Worm (Caenorhabditis elegans) whole organism, young adult: Measurements from ENCODE around the gene srh-308.
A peak's percentile ranks its signal among the peaks of the same experiment; 100 is the strongest.

Experiments
- B0035.1 ChIP-seq: sonication (generic microtip); optimal IDR thresholded peaks from 2 replicates; lab custom pipeline; 2016; ENCODE audit warnings: missing genetic modification characterization, mild to moderate bottlenecking, missing compliant biosample characterization, missing genotype, missing genetic modification reagents
- D2030.7 ChIP-seq: fragments of 200-800 bp; sonication (Bioruptor generic); IDR thresholded peaks from 2 replicates; pipeline ENCODE4 v1.3.6; 2022; ENCODE audit warnings: missing genetic modification reagents, missing genetic modification characterization, missing compliant biosample characterization
- F33H1.4 ChIP-seq: fragments of 200-800 bp; sonication (Bioruptor generic); IDR thresholded peaks from 2 replicates; pipeline ENCODE4 v1.3.6; 2022; ENCODE audit warnings: missing genetic modification reagents, missing genetic modification characterization, missing compliant biosample characterization
- F37B4.10 ChIP-seq: fragments of 200-800 bp; sonication (Bioruptor generic); IDR thresholded peaks from 2 replicates; pipeline ENCODE4 v1.3.6; 2022; ENCODE audit warnings: missing genetic modification characterization, missing compliant biosample characterization
- K11D2.4 ChIP-seq: fragments of 200-800 bp; sonication (Bioruptor generic); IDR thresholded peaks from 2 replicates; pipeline ENCODE4 v1.3.6; 2022; ENCODE audit warnings: missing genetic modification reagents, missing genetic modification characterization, missing compliant biosample characterization
- K12H6.12 ChIP-seq: fragments of 200-800 bp; sonication (Bioruptor generic); optimal IDR thresholded peaks from 2 replicates; lab custom pipeline; 2018; ENCODE audit warnings: mild to moderate bottlenecking, missing genetic modification characterization, missing compliant biosample characterization
- Y53F4B.3 ChIP-seq: fragments of 200-800 bp; sonication (Bioruptor generic); IDR thresholded peaks from 2 replicates; pipeline ENCODE4 v1.3.6; 2022; ENCODE audit warnings: missing genetic modification reagents, missing genetic modification characterization, missing compliant biosample characterization
- Y53G8AR.9 ChIP-seq: fragments of 200-800 bp; sonication (Bioruptor generic); conservative IDR thresholded peaks from 2 replicates; pipeline ENCODE4 v1.3.6; 2022; ENCODE audit warnings: missing genetic modification reagents, missing genetic modification characterization, missing compliant biosample characterization
- Y67H2A.10 ChIP-seq: fragments of 200-800 bp; sonication (Bioruptor generic); conservative IDR thresholded peaks from 2 replicates; pipeline ENCODE4 v1.3.6; 2022; ENCODE audit warnings: missing genetic modification reagents, missing genetic modification characterization, missing compliant biosample characterization
- ama-1 ChIP-seq, 3 experiments: fragments of 150-350 bp in 1 of 3; sonication (generic microtip) in 2 of 3; optimal IDR thresholded peaks; 2 replicates each; lab custom pipeline; 2014 to 2018; ENCODE audit warnings: missing biosample characterization in 2 of 3, missing genetic modification characterization in 2 of 3, missing genetic modification reagents in 2 of 3
- atf-7 ChIP-seq: sonication (generic microtip); optimal IDR thresholded peaks from 2 replicates; lab custom pipeline; 2017; ENCODE audit warnings: mild to moderate bottlenecking, missing genetic modification characterization, missing compliant biosample characterization
- attf-3 ChIP-seq: fragments of 200-800 bp; sonication (Bioruptor generic); conservative IDR thresholded peaks from 2 replicates; pipeline ENCODE4 v1.3.6; 2022; ENCODE audit warnings: missing genetic modification reagents, missing genetic modification characterization, missing compliant biosample characterization
- attf-5 ChIP-seq: fragments of 200-800 bp; sonication (Bioruptor generic); optimal IDR thresholded peaks from 2 replicates; lab custom pipeline; 2018; ENCODE audit warnings: mild to moderate bottlenecking, missing genetic modification characterization, missing compliant biosample characterization
- bed-1 ChIP-seq: fragments of 200-800 bp; sonication (Bioruptor generic); IDR thresholded peaks from 2 replicates; pipeline ENCODE4 v1.3.6; 2022; ENCODE audit warnings: missing genetic modification reagents, missing genetic modification characterization, missing compliant biosample characterization
- ceh-79 ChIP-seq: sonication (generic microtip); optimal IDR thresholded peaks from 2 replicates; lab custom pipeline; 2017; ENCODE audit warnings: mild to moderate bottlenecking, missing genetic modification characterization, missing compliant biosample characterization
- ceh-91 ChIP-seq: fragments of 200-800 bp; sonication (Bioruptor generic); IDR thresholded peaks from 2 replicates; pipeline ENCODE4 v1.3.6; 2022; ENCODE audit warnings: missing genetic modification reagents, missing genetic modification characterization, missing compliant biosample characterization
- dox-1 ChIP-seq: fragments of 200-800 bp; sonication (Bioruptor generic); IDR thresholded peaks from 2 replicates; pipeline ENCODE4 v1.3.6; 2022; ENCODE audit warnings: missing genetic modification reagents, missing genetic modification characterization, missing compliant biosample characterization
- efl-1 ChIP-seq: fragments of 150-350 bp; optimal IDR thresholded peaks from 2 replicates; lab custom pipeline; 2014; ENCODE audit warnings: missing biosample characterization, missing genetic modification reagents, missing genetic modification characterization
- egl-44 ChIP-seq: fragments of 200-800 bp; sonication (Bioruptor generic); IDR thresholded peaks from 2 replicates; pipeline ENCODE4 v1.3.6; 2022; ENCODE audit warnings: missing genetic modification reagents, missing genetic modification characterization, missing compliant biosample characterization
- ekl-4 ChIP-seq: fragments of 200-800 bp; sonication (Bioruptor generic); IDR thresholded peaks from 2 replicates; pipeline ENCODE4 v1.3.6; 2022; ENCODE audit warnings: missing genetic modification reagents, missing genetic modification characterization, missing compliant biosample characterization
- gei-17 ChIP-seq: fragments of 200-800 bp; sonication (Bioruptor generic); optimal IDR thresholded peaks from 2 replicates; lab custom pipeline; 2018; ENCODE audit warnings: mild to moderate bottlenecking, missing genetic modification characterization, missing compliant biosample characterization
- hmg-20 ChIP-seq: fragments of 200-800 bp; sonication (Bioruptor generic); IDR thresholded peaks from 2 replicates; pipeline ENCODE4 v1.3.6; 2022; ENCODE audit warnings: missing genetic modification reagents, missing genetic modification characterization, missing compliant biosample characterization
- hsf-1 ChIP-seq: fragments of 200-800 bp; sonication (Bioruptor generic); IDR thresholded peaks from 2 replicates; pipeline ENCODE4 v1.3.6; 2022; ENCODE audit warnings: missing genetic modification reagents, missing genetic modification characterization, missing compliant biosample characterization
- let-607 ChIP-seq, 2 experiments: fragments of 200-800 bp in 1 of 2; sonication (Bioruptor generic) in 1 of 2; sonication (generic microtip) in 1 of 2; optimal IDR thresholded peaks; 2 replicates each; lab custom pipeline; 2016 to 2018; ENCODE audit warnings: mild to moderate bottlenecking in 2 of 2, missing compliant biosample characterization in 2 of 2, missing genetic modification characterization in 2 of 2, moderate library complexity in 2 of 2, missing genotype in 1 of 2
- lin-26 ChIP-seq: fragments of 200-800 bp; sonication (Bioruptor generic); IDR thresholded peaks from 2 replicates; pipeline ENCODE4 v1.3.6; 2022; ENCODE audit warnings: missing genetic modification reagents, missing genetic modification characterization, missing compliant biosample characterization
- lin-40 ChIP-seq: sonication (generic microtip); optimal IDR thresholded peaks from 2 replicates; lab custom pipeline; 2016; ENCODE audit warnings: missing genetic modification characterization, mild to moderate bottlenecking, missing compliant biosample characterization, missing genotype, missing genetic modification reagents
- lsl-1 ChIP-seq: fragments of 200-800 bp; sonication (Bioruptor generic); optimal IDR thresholded peaks from 2 replicates; lab custom pipeline; 2018; ENCODE audit warnings: mild to moderate bottlenecking, missing genetic modification characterization, moderate library complexity, missing compliant biosample characterization
- lsy-27 ChIP-seq: sonication (generic microtip); optimal IDR thresholded peaks from 2 replicates; lab custom pipeline; 2017; ENCODE audit warnings: missing genetic modification characterization, mild to moderate bottlenecking, missing compliant biosample characterization, antibody characterized with exemption, missing genotype, borderline replicate concordance; ENCODE audit not compliant: insufficient read depth
- madf-10 ChIP-seq: sonication (generic microtip); optimal IDR thresholded peaks from 2 replicates; lab custom pipeline; 2016; ENCODE audit warnings: mild to moderate bottlenecking, missing genetic modification characterization, missing compliant biosample characterization
- madf-3 ChIP-seq: fragments of 200-800 bp; sonication (Bioruptor generic); IDR thresholded peaks from 2 replicates; pipeline ENCODE4 v1.3.6; 2022; ENCODE audit warnings: missing genetic modification reagents, missing genetic modification characterization, missing compliant biosample characterization
- madf-6 ChIP-seq: fragments of 200-800 bp; sonication (Bioruptor generic); IDR thresholded peaks from 2 replicates; pipeline ENCODE4 v1.3.6; 2022; ENCODE audit warnings: missing genetic modification reagents, missing genetic modification characterization, missing compliant biosample characterization
- madf-8 ChIP-seq: fragments of 200-800 bp; sonication (Bioruptor generic); conservative IDR thresholded peaks from 2 replicates; pipeline ENCODE4 v1.3.6; 2022; ENCODE audit warnings: missing genetic modification reagents, missing genetic modification characterization, missing compliant biosample characterization
- nhr-80 ChIP-seq: sonication (generic microtip); optimal IDR thresholded peaks from 2 replicates; lab custom pipeline; 2016; ENCODE audit warnings: missing genetic modification characterization, missing compliant biosample characterization
- rpc-1 ChIP-seq, 2 experiments: fragments of 150-350 bp in 1 of 2; sonication (generic microtip) in 1 of 2; optimal IDR thresholded peaks; 2 replicates each; lab custom pipeline; 2014 to 2018; ENCODE audit warnings: missing biosample characterization in 1 of 2, missing genetic modification characterization in 1 of 2, missing genetic modification reagents in 1 of 2, missing genotype in 1 of 2
- snpc-1.1 ChIP-seq: sonication (generic microtip); optimal IDR thresholded peaks from 2 replicates; lab custom pipeline; 2017; ENCODE audit warnings: missing genetic modification characterization, mild to moderate bottlenecking, missing compliant biosample characterization, antibody characterized with exemption, moderate library complexity, missing genotype, missing genetic modification reagents; ENCODE audit not compliant: insufficient read depth
- snpc-1.3 ChIP-seq: sonication (generic microtip); optimal IDR thresholded peaks from 2 replicates; lab custom pipeline; 2017; ENCODE audit warnings: missing genetic modification characterization, mild to moderate bottlenecking, missing compliant biosample characterization, antibody characterized with exemption, moderate library complexity, missing genotype, missing genetic modification reagents; ENCODE audit not compliant: insufficient read depth
- snpc-3.4 ChIP-seq: sonication (generic microtip); optimal IDR thresholded peaks from 2 replicates; lab custom pipeline; 2017; ENCODE audit warnings: missing genetic modification characterization, mild to moderate bottlenecking, missing compliant biosample characterization, antibody characterized with exemption, moderate library complexity, missing genotype, missing genetic modification reagents
- snpc-4 ChIP-seq, 5 experiments: fragments of 150-350 bp in 1 of 5; sonication (generic microtip) in 4 of 5; optimal IDR thresholded peaks; 2 replicates each; lab custom pipeline; 2014 to 2018; ENCODE audit warnings: missing genetic modification characterization in 5 of 5, missing biosample characterization in 3 of 5, antibody characterized with exemption in 2 of 5, mild to moderate bottlenecking in 2 of 5, missing compliant biosample characterization in 2 of 5, missing genotype in 2 of 5, moderate library complexity in 2 of 5, missing genetic modification reagents in 1 of 5
- sptf-2 ChIP-seq: fragments of 200-800 bp; sonication (Bioruptor generic); optimal IDR thresholded peaks from 2 replicates; lab custom pipeline; 2018; ENCODE audit warnings: mild to moderate bottlenecking, missing genetic modification characterization, missing compliant biosample characterization
- tbp1 ChIP-seq: fragments of 200-800 bp; sonication (Bioruptor generic); optimal IDR thresholded peaks from 2 replicates; lab custom pipeline; 2018; ENCODE audit warnings: mild to moderate bottlenecking, missing genetic modification characterization, missing compliant biosample characterization
- tlf-1 ChIP-seq: fragments of 200-800 bp; sonication (Bioruptor generic); optimal IDR thresholded peaks from 2 replicates; lab custom pipeline; 2018; ENCODE audit warnings: mild to moderate bottlenecking, missing genetic modification characterization, missing compliant biosample characterization

srh-308 gene

DNA sequence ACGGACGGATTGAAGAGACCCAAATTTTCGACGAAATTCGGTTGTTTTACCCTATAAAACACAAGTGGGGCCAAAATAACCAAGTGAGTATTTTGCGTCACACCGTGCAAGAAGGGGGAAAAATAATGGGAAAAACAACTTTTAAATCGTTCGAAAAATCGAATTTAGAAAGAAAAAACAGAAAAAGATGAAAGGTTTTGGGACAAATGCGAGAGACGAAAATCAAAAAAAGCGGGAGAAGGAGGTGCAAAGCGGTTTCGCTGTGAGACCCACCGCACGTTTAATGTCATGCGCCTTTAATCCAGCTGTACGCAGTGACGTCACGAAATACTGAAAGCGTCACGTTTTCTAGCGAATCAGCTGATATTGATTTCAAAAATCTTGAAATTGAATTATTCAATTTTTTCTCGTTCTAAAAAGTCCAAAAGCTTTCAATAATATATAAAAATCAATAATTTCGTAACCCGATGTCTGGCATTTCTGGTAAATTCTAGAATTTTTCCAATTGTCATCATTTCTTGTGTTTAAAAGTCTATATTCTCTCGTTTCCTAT lies 5.3 kb downstream of the srh-308 start, which contains the start of the genes ddx-17 and aip-1 (continued):
- TF ChIP-seq let-607 (tag; optimal IDR thresholded peaks at IDR 0.05; lab: Kevin White, UChicago) (peak in 1 of 2 experiments; percentile 21), snpc-1.3 (tag; lab: Kevin White, UChicago) (no peak), ama-1 (optimal IDR thresholded peaks at IDR 0.05; lab: Kevin White, UChicago) (no peak), ama-1 (GFP tag; optimal IDR thresholded peaks at IDR 0.05; lab: Kevin White, UChicago) (no peak), Y53F4B.3 (GFP tag; lab: Robert Waterston, UW) (no peak), bed-1 (no peak), madf-6 (peak; percentile 76), F37B4.10 (GFP tag; lab: Robert Waterston, UW) (no peak), snpc-3.4 (tag; lab: Kevin White, UChicago) (peak; percentile 66), Y67H2A.10 (peak; percentile 72; the same call in 1 of the 2 replicates), lsl-1 (GFP tag; lab: Kevin White, UChicago) (peak; percentile 72), ekl-4 (GFP tag; lab: Robert Waterston, UW) (peak; percentile 76), snpc-1.1 (tag; lab: Kevin White, UChicago) (peak; percentile 16), attf-5 (GFP tag; lab: Kevin White, UChicago) (peak; percentile 83), lin-40 (tag; lab: Kevin White, UChicago) (peak; percentile 71), rpc-1 (optimal IDR thresholded peaks at IDR 0.05; lab: Kevin White, UChicago) (peak; percentile 29), rpc-1 (tag; optimal IDR thresholded peaks at IDR 0.05; lab: Kevin White, UChicago) (no peak), egl-44 (GFP tag; lab: Robert Waterston, UW) (0 out of 2 replicates have a peak, but pooled peaks have one; percentile 16), snpc-4 (GFP tag; optimal IDR thresholded peaks at IDR 0.05; lab: Kevin White, UChicago) (no peak), snpc-4 (tag; optimal IDR thresholded peaks at IDR 0.05; lab: Kevin White, UChicago) (peak; percentile 2 to 71 (median 41)), attf-3 (GFP tag; lab: Robert Waterston, UW) (0 out of 2 replicates have a peak, but pooled peaks have one; percentile 12), hsf-1 (GFP tag; lab: Robert Waterston, UW) (peak; percentile 81), tlf-1 (GFP tag; lab: Kevin White, UChicago) (peak; percentile 52), tbp1 (peak; percentile 55), K11D2.4 (GFP tag; lab: Robert Waterston, UW) (0 out of 2 replicates have a peak, but pooled peaks have one; percentile 19), atf-7 (tag; lab: Kevin White, UChicago) (peak; percentile 92), hmg-20 (no peak), ceh-91 (GFP tag; lab: Robert Waterston, UW) (peak; percentile 41; the same call in 1 of the 2 replicates), K12H6.12 (tag; lab: Kevin White, UChicago) (peak; percentile 37), B0035.1 (tag; lab: Kevin White, UChicago) (no peak), lsy-27 (tag; lab: Kevin White, UChicago) (no peak), Y53G8AR.9 (GFP tag; lab: Robert Waterston, UW) (0 out of 2 replicates have a peak, but pooled peaks have one; percentile 45), madf-10 (peak; percentile 30), sptf-2 (GFP tag; lab: Kevin White, UChicago) (no peak), efl-1 (GFP tag; lab: Kevin White, UChicago) (peak; percentile 81), F33H1.4 (peak; percentile 94), ceh-79 (tag; lab: Kevin White, UChicago) (no peak), nhr-80 (tag; lab: Kevin White, UChicago) (peak; percentile 35), dox-1 (peak; percentile 67; the same call in 1 of the 2 replicates), madf-3 (GFP tag; lab: Robert Waterston, UW) (peak; percentile 76), lin-26 (GFP tag; lab: Robert Waterston, UW) (0 out of 2 replicates have a peak, but pooled peaks have one; percentile 19), gei-17 (no peak), madf-8 (GFP tag; lab: Robert Waterston, UW) (peak; percentile 50), D2030.7 (peak; percentile 40; the same call in 1 of the 2 replicates)
